Worm (Caenorhabditis elegans) whole organism, L4 larva: ENCODE data around the gene srx-54.

ENCODE experiments used
- mdl-1 ChIP-seq, 2 experiments: fragments of 150-350 bp in 1 of 2; sonication (generic microtip) in 1 of 2; optimal IDR thresholded peaks; 2 replicates each; lab custom pipeline; 2014 to 2017; ENCODE audit warnings: missing biosample characterization in 2 of 2, missing genetic modification characterization in 2 of 2
- nhr-11 ChIP-seq: fragments of 150-350 bp; optimal IDR thresholded peaks from 2 replicates; lab custom pipeline; 2014; ENCODE audit warnings: missing biosample characterization, missing genetic modification characterization
- nhr-77 ChIP-seq: fragments of 150-350 bp; optimal IDR thresholded peaks from 2 replicates; lab custom pipeline; 2014; ENCODE audit warnings: missing biosample characterization, missing genetic modification characterization

ce11 chrV:16956229-16956628 is 18.8 kb upstream of the srx-54 start, which contains the start of gene clec-239:
- TF ChIP-seq mdl-1 (tag; optimal IDR thresholded peaks at IDR 0.05; lab: Kevin White, UChicago), result no peak
- no peak for TF ChIP-seq nhr-77
- no peak for TF ChIP-seq nhr-11 (tag; lab: Kevin White, UChicago)
